Fruit fly (Drosophila melanogaster) Kc167 (cell line): ENCODE data around the gene CG5880.

Experiments used
- Myc ChIP-seq: fragments of >200 bp; optimal IDR thresholded peaks from 2 replicates; lab custom pipeline; 2017; ENCODE audit warnings: missing external identifiers
- Sin3A ChIP-seq: fragments of >200 bp; optimal IDR thresholded peaks from 2 replicates; lab custom pipeline; 2018; ENCODE audit warnings: missing external identifiers
- h ChIP-seq: fragments of >200 bp; optimal IDR thresholded peaks from 3 replicates; lab custom pipeline; 2018; ENCODE audit warnings: missing external identifiers
- insv ChIP-seq: fragments of >200 bp; optimal IDR thresholded peaks from 3 replicates; lab custom pipeline; 2018; ENCODE audit warnings: missing external identifiers
- psq ChIP-seq: fragments of >200 bp; optimal IDR thresholded peaks from 2 replicates; lab custom pipeline; 2017; ENCODE audit warnings: missing external identifiers
- ttk ChIP-seq: sonication (Bioruptor generic); optimal IDR thresholded peaks from 2 replicates; lab custom pipeline; 2017; ENCODE audit warnings: missing external identifiers

- TF ChIP-seq h (lab: Kevin White, UChicago) (no peak), psq (lab: Kevin White, UChicago) (no peak), Myc (lab: Kevin White, UChicago) (no peak), ttk (no peak), insv (lab: Kevin White, UChicago) (no peak), Sin3A (lab: Kevin White, UChicago) (no peak)
Observed at dm6 chr3R:27134728-27135361, 18.3 kb downstream of the CG5880 start.
